Fruit fly (Drosophila melanogaster) whole organism, pupa: ENCODE data around the gene CG7950.

Experiments
- CG10348 ChIP-seq: fragments of 200-800 bp; sonication (Bioruptor generic); IDR thresholded peaks from 2 replicates; pipeline ENCODE4 v1.3.6; 2022; ENCODE audit warnings: missing biosample characterization, missing genetic modification characterization
- CG12605 ChIP-seq: fragments of 200-800 bp; sonication (Bioruptor generic); IDR thresholded peaks from 2 replicates; pipeline ENCODE4 v1.3.6; 2022; ENCODE audit warnings: missing biosample characterization, missing genetic modification characterization
- CG13204 ChIP-seq: fragments of 200-800 bp; sonication (Bioruptor generic); optimal IDR thresholded peaks from 2 replicates; lab custom pipeline; 2018; ENCODE audit warnings: missing biosample characterization, mild to moderate bottlenecking, missing genetic modification characterization, moderate library complexity
- CG14655 ChIP-seq: fragments of 200-800 bp; sonication (Bioruptor generic); optimal IDR thresholded peaks from 3 replicates; lab custom pipeline; 2017; ENCODE audit warnings: mild to moderate bottlenecking, missing biosample characterization, missing genetic modification reagents, missing genetic modification characterization
- CG15710 ChIP-seq: fragments of 200-800 bp; sonication (Bioruptor generic); optimal IDR thresholded peaks from 2 replicates; lab custom pipeline; 2018; ENCODE audit warnings: missing biosample characterization, mild to moderate bottlenecking, missing genetic modification characterization, moderate library complexity
- CG17806 ChIP-seq: fragments of 200-800 bp; sonication (Bioruptor generic); optimal IDR thresholded peaks from 2 replicates; lab custom pipeline; 2018; ENCODE audit warnings: missing biosample characterization, mild to moderate bottlenecking, missing genetic modification characterization, moderate library complexity
- CG32121 ChIP-seq: fragments of 200-800 bp; sonication (Bioruptor generic); IDR thresholded peaks from 2 replicates; pipeline ENCODE4 v1.3.6; 2022; ENCODE audit warnings: missing biosample characterization, missing genetic modification characterization
- CG34367 ChIP-seq: fragments of 200-800 bp; sonication (Bioruptor generic); optimal IDR thresholded peaks from 2 replicates; lab custom pipeline; 2018; ENCODE audit warnings: missing biosample characterization, mild to moderate bottlenecking, missing genetic modification characterization
- CG4496 ChIP-seq: fragments of 200-800 bp; sonication (Bioruptor generic); IDR thresholded peaks from 3 replicates; pipeline ENCODE4 v1.3.6; 2022; ENCODE audit warnings: missing biosample characterization, missing genetic modification characterization
- CG8159 ChIP-seq: fragments of 200-800 bp; sonication (Bioruptor generic); optimal IDR thresholded peaks from 3 replicates; lab custom pipeline; 2018; ENCODE audit warnings: missing biosample characterization, mild to moderate bottlenecking, missing genetic modification characterization, moderate library complexity
- CG8301 ChIP-seq: fragments of 200-800 bp; sonication (Bioruptor generic); optimal IDR thresholded peaks from 2 replicates; lab custom pipeline; 2018; ENCODE audit warnings: missing biosample characterization, mild to moderate bottlenecking, missing genetic modification characterization
- CG9948 ChIP-seq: fragments of 200-800 bp; sonication (Bioruptor generic); optimal IDR thresholded peaks from 2 replicates; lab custom pipeline; 2018; ENCODE audit warnings: missing biosample characterization, mild to moderate bottlenecking, missing genetic modification characterization, moderate library complexity
- D1 ChIP-seq: fragments of 200-800 bp; sonication (Bioruptor generic); optimal IDR thresholded peaks from 2 replicates; lab custom pipeline; 2018; ENCODE audit warnings: missing biosample characterization, mild to moderate bottlenecking, missing genetic modification characterization, moderate library complexity
- EcR ChIP-seq: fragments of 200-800 bp; sonication (Bioruptor generic); optimal IDR thresholded peaks from 3 replicates; lab custom pipeline; 2019; ENCODE audit warnings: missing biosample characterization, missing genetic modification characterization, mild to moderate bottlenecking, moderate library complexity, missing genetic modification reagents
- Ets98B ChIP-seq: fragments of 200-800 bp; sonication (Bioruptor generic); IDR thresholded peaks from 2 replicates; pipeline ENCODE4 v1.3.6; 2022; ENCODE audit warnings: missing biosample characterization, missing genetic modification characterization
- Pif1A ChIP-seq: fragments of 200-800 bp; sonication (Bioruptor generic); optimal IDR thresholded peaks from 3 replicates; lab custom pipeline; 2016; ENCODE audit warnings: missing biosample characterization, missing genetic modification characterization
- Pif1B ChIP-seq: fragments of 200-800 bp; sonication (Bioruptor generic); optimal IDR thresholded peaks from 3 replicates; lab custom pipeline; 2016; ENCODE audit warnings: missing biosample characterization, missing genetic modification characterization
- Snoo ChIP-seq: fragments of 200-800 bp; sonication (Bioruptor generic); optimal IDR thresholded peaks from 3 replicates; lab custom pipeline; 2017; ENCODE audit warnings: missing biosample characterization, mild to moderate bottlenecking, missing genetic modification characterization, inconsistent platforms
- fd96Ca ChIP-seq: fragments of 200-800 bp; sonication (Bioruptor generic); IDR thresholded peaks from 3 replicates; pipeline ENCODE4 v1.3.6; 2022; ENCODE audit warnings: missing biosample characterization, missing genetic modification characterization
- gl ChIP-seq: fragments of 200-800 bp; sonication (Bioruptor generic); optimal IDR thresholded peaks from 2 replicates; lab custom pipeline; 2018; ENCODE audit warnings: missing biosample characterization, mild to moderate bottlenecking, missing genetic modification characterization
- rn ChIP-seq: fragments of 200-800 bp; sonication (Bioruptor generic); IDR thresholded peaks from 2 replicates; pipeline ENCODE4 v1.3.6; 2022; ENCODE audit warnings: missing biosample characterization, missing genetic modification characterization

Gene CG7950

DNA sequence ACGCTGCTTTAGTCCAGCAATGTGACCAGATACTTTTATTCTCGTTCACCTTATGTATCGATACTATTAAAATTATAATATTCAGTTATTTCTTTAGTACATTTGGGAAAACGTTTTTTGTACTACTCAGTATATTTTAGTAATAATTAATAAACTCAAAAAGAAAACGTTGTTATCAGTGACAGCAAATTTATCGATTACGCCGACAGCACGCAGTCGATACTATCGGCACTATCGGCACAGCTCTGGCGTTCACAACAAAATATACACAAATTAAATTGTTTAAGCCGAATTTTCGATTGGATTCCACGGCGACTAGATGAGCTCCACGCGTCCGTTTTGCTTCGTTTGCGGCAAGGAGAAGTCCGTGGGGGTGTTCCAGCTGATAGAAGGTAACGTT lies 17.2 kb upstream of the CG7950 start, which contains the start of the genes janA, Sry-alpha and Sry-beta:
janA (minus strand) TSS at position 40 of the 400 bp plus-strand sequence.
Sry-alpha (plus strand) TSS at position 226 of the 400 bp plus-strand sequence.
Sry-beta (plus strand) TSS at position 226 of the 400 bp plus-strand sequence.
- no peak for TF ChIP-seq Ets98B (GFP tag; lab: Robert Waterston, UW)
- TF ChIP-seq CG13204 (GFP tag; lab: Kevin White, UChicago) = no peak
- peak; percentile 2 for TF ChIP-seq CG15710 (tag; lab: Kevin White, UChicago)
- no peak for TF ChIP-seq CG14655 (GFP tag; lab: Kevin White, UChicago)
- TF ChIP-seq CG32121 (GFP tag; lab: Robert Waterston, UW) = no peak
- TF ChIP-seq CG8301 (tag; lab: Kevin White, UChicago) = no peak

dm6 chr3R:30040879-30041278 lies 15.8 kb upstream of the CG7950 start:
- no peak for TF ChIP-seq rn (GFP tag; lab: Robert Waterston, UW)
- TF ChIP-seq Pif1B = no peak
- TF ChIP-seq EcR (GFP tag; lab: Kevin White, UChicago) = no peak
- TF ChIP-seq CG32121 (GFP tag; lab: Robert Waterston, UW) = no peak
- no peak for TF ChIP-seq CG17806 (tag; lab: Kevin White, UChicago)
- TF ChIP-seq CG8301 (tag; lab: Kevin White, UChicago) = no peak
- TF ChIP-seq CG15710 (tag; lab: Kevin White, UChicago) = no peak
- TF ChIP-seq gl = no peak
- TF ChIP-seq CG9948 (tag; lab: Kevin White, UChicago) = no peak
- TF ChIP-seq fd96Ca (GFP tag; lab: Robert Waterston, UW) = no peak
- TF ChIP-seq Ets98B (GFP tag; lab: Robert Waterston, UW) = no peak
- no peak for TF ChIP-seq CG10348 (GFP tag; lab: Robert Waterston, UW)

dm6 chr3R:30043139-30043744 lies 13.4 kb upstream of the CG7950 start, which contains the start of gene Sry-delta:
Sry-delta (plus strand) TSS chr3R:30043341.
- TF ChIP-seq CG10348 (GFP tag; lab: Robert Waterston, UW) = no peak
- no peak for TF ChIP-seq EcR (GFP tag; lab: Kevin White, UChicago)
- peak; percentile 75 for TF ChIP-seq Ets98B (GFP tag; lab: Robert Waterston, UW)
- TF ChIP-seq CG8159 = no peak
- peak; percentile 65 for TF ChIP-seq Snoo (tag; lab: Kevin White, UChicago)
- peak; percentile 48 for TF ChIP-seq CG15710 (tag; lab: Kevin White, UChicago)
- peak; percentile 70; the same call in 2 of the 3 replicates for TF ChIP-seq fd96Ca (GFP tag; lab: Robert Waterston, UW)
- peak; percentile 42; the same call in 1 of the 2 replicates for TF ChIP-seq rn (GFP tag; lab: Robert Waterston, UW)
- peak; percentile 43; the same call in 2 of the 3 replicates for TF ChIP-seq CG4496 (GFP tag; lab: Robert Waterston, UW)
- peak; percentile 23 for TF ChIP-seq CG17806 (tag; lab: Kevin White, UChicago)

dm6 chr3R:30046029-30047001 lies 10.3 kb upstream of the CG7950 start, which contains the start of the genes RpL32 and CG7943:
RpL32 (minus strand) TSS chr3R:30046161.
CG7943 (plus strand) TSS chr3R:30046470.
- TF ChIP-seq CG8159 (peak; percentile 84), Pif1B (peak; percentile 94), CG14655 (GFP tag; lab: Kevin White, UChicago) (no peak), CG8301 (tag; lab: Kevin White, UChicago) (peak; percentile 81), CG32121 (GFP tag; lab: Robert Waterston, UW) (peak; percentile 89), fd96Ca (GFP tag; lab: Robert Waterston, UW) (peak; percentile 95), Pif1A (GFP tag; lab: Kevin White, UChicago) (peak; percentile 88), CG34367 (tag; lab: Kevin White, UChicago) (peak; percentile 77), Snoo (tag; lab: Kevin White, UChicago) (peak; percentile 94), CG15710 (tag; lab: Kevin White, UChicago) (peak; percentile 83), CG17806 (tag; lab: Kevin White, UChicago) (peak; percentile 83), rn (GFP tag; lab: Robert Waterston, UW) (peak; percentile 73), Ets98B (GFP tag; lab: Robert Waterston, UW) (peak; percentile 92), CG13204 (GFP tag; lab: Kevin White, UChicago) (no peak), EcR (GFP tag; lab: Kevin White, UChicago) (no peak), CG12605 (peak; percentile 78), CG10348 (GFP tag; lab: Robert Waterston, UW) (peak; percentile 84), gl (peak; percentile 78), CG4496 (GFP tag; lab: Robert Waterston, UW) (peak; percentile 94), CG9948 (tag; lab: Kevin White, UChicago) (peak; percentile 76), D1 (no peak)

DNA sequence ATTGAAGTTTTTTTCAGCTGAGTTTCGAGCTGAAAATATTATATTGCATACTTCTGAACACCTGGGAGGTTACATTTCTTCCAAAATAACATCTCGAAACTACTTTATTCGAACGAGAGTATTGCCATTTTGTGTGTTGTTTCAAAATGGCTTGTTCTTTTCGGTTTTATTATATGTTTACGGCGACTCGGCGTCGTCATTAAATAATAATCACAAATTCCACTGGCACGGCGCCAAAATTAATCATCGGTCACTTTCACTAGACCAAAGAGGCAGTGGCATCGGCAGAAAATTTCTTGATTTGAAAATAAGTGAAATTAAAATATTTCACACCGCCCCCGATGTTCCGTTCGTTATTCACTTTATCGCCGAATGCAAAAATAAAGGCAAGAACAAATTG lies 6.2 kb upstream of the CG7950 start:
- TF ChIP-seq CG10348 (GFP tag; lab: Robert Waterston, UW) (no peak), CG14655 (GFP tag; lab: Kevin White, UChicago) (no peak), CG15710 (tag; lab: Kevin White, UChicago) (no peak), fd96Ca (GFP tag; lab: Robert Waterston, UW) (no peak), CG8301 (tag; lab: Kevin White, UChicago) (no peak), Pif1A (GFP tag; lab: Kevin White, UChicago) (no peak), Snoo (tag; lab: Kevin White, UChicago) (no peak), CG17806 (tag; lab: Kevin White, UChicago) (no peak), CG32121 (GFP tag; lab: Robert Waterston, UW) (no peak), CG13204 (GFP tag; lab: Kevin White, UChicago) (no peak), CG34367 (tag; lab: Kevin White, UChicago) (no peak), Ets98B (GFP tag; lab: Robert Waterston, UW) (no peak), CG4496 (GFP tag; lab: Robert Waterston, UW) (no peak), rn (GFP tag; lab: Robert Waterston, UW) (no peak), CG8159 (no peak), CG9948 (tag; lab: Kevin White, UChicago) (no peak), CG12605 (no peak), D1 (no peak), EcR (GFP tag; lab: Kevin White, UChicago) (no peak), Pif1B (no peak)
